Fruit fly (Drosophila melanogaster) S2 (cell line): ENCODE measurements around the gene plx.

Experiments
- CG8478 ChIP-seq: fragments of >200 bp; optimal IDR thresholded peaks from 2 replicates; lab custom pipeline; 2018
- CTCF ChIP-seq, 2 experiments: fragments of >200 bp; optimal IDR thresholded peaks; 2 replicates each; lab custom pipeline; 2018

plx gene

dm6 chr3R:5754594-5754993 lies 68.9 kb downstream of the plx start, which contains the start of gene Dcps:
TSS of gene Dcps (minus strand) at chr3R:5754774.
- TF ChIP-seq CTCF (optimal IDR thresholded peaks at IDR 0.05; lab: Kevin White, UChicago): no peak
- no peak for TF ChIP-seq CG8478 (lab: Kevin White, UChicago)

dm6 chr3R:5758624-5759209 lies 73.1 kb downstream of the plx start, which contains the start of gene Sec8:
TSS of gene Sec8 (minus strand) at chr3R:5758997.
- no peak for TF ChIP-seq CG8478 (lab: Kevin White, UChicago)
- no peak for TF ChIP-seq CTCF (optimal IDR thresholded peaks at IDR 0.05; lab: Kevin White, UChicago)

dm6 chr3R:5760980-5761379 lies 75.3 kb downstream of the plx start:
- TF ChIP-seq CTCF (optimal IDR thresholded peaks at IDR 0.05; lab: Kevin White, UChicago) (no peak), CG8478 (lab: Kevin White, UChicago) (no peak)
